Comparison of ENCODE assay signal across 2 fruit fly cellular contexts in genomic region chr3L:20792693-20793092, dm6.
A peak's percentile ranks its signal among the peaks of the same experiment; 100 is the strongest.
TF ChIP-seq lines count a peak whose summit lies in the region.

Gene Six4, minus strand, starts transcription at chr3L:20792777.

- TF ChIP-seq CTCF in whole organism, embryonic (GFP tag; optimal IDR thresholded peaks at IDR 0.05; lab: Kevin White, UChicago) = no peak

TF ChIP-seq in whole organism, adult, 20 proteins besides CTCF, POLR2A, EP300 and RAD21:
- TF ChIP-seq CG33017 (tag; optimal IDR thresholded peaks at IDR 0.05; lab: Kevin White, UChicago) = no peak
- no peak for TF ChIP-seq CG14711 (tag; optimal IDR thresholded peaks at IDR 0.05; lab: Kevin White, UChicago)
- TF ChIP-seq CG12768 (GFP tag; optimal IDR thresholded peaks at IDR 0.05; lab: Kevin White, UChicago) = no peak
- TF ChIP-seq toe (GFP tag; optimal IDR thresholded peaks at IDR 0.05; lab: Kevin White, UChicago) = no peak
- TF ChIP-seq Hr96 (GFP tag; optimal IDR thresholded peaks at IDR 0.05; lab: Kevin White, UChicago) = peak; percentile 29
- peak; percentile 34 for TF ChIP-seq pad (GFP tag; optimal IDR thresholded peaks at IDR 0.05; lab: Kevin White, UChicago)
- no peak for TF ChIP-seq cic (GFP tag; optimal IDR thresholded peaks at IDR 0.05; lab: Kevin White, UChicago)
- TF ChIP-seq bab1 (GFP tag; optimal IDR thresholded peaks at IDR 0.05; lab: Kevin White, UChicago) = peak; percentile 43
- TF ChIP-seq cnc (optimal IDR thresholded peaks at IDR 0.05; lab: Kevin White, UChicago) = no peak
- TF ChIP-seq Clk (GFP tag; optimal IDR thresholded peaks at IDR 0.05; lab: Kevin White, UChicago) = no peak
- no peak for TF ChIP-seq CG5204 (GFP tag; optimal IDR thresholded peaks at IDR 0.05; lab: Kevin White, UChicago)
- peak; percentile 62 for TF ChIP-seq tj (GFP tag; optimal IDR thresholded peaks at IDR 0.05; lab: Kevin White, UChicago)
- peak; percentile 10 for TF ChIP-seq CG7101 (tag; optimal IDR thresholded peaks at IDR 0.05; lab: Kevin White, UChicago)
- TF ChIP-seq Crg-1 (GFP tag; optimal IDR thresholded peaks at IDR 0.05; lab: Kevin White, UChicago) = peak; percentile 20
- peak; percentile 22 for TF ChIP-seq Mnt (GFP tag; optimal IDR thresholded peaks at IDR 0.05; lab: Kevin White, UChicago)
- peak; percentile 41 for TF ChIP-seq CG11617 (GFP tag; optimal IDR thresholded peaks at IDR 0.05; lab: Kevin White, UChicago)
- TF ChIP-seq ovo (GFP tag; optimal IDR thresholded peaks at IDR 0.05; lab: Kevin White, UChicago) = peak; percentile 13
- TF ChIP-seq CG1620 (GFP tag; optimal IDR thresholded peaks at IDR 0.05; lab: Kevin White, UChicago) = no peak

TF ChIP-seq in whole organism, embryonic, 481 proteins besides CTCF, POLR2A, EP300 and RAD21 (continues in another document):
- TF ChIP-seq Ptx1 (GFP tag; IDR thresholded peaks at IDR 0.05; lab: Robert Waterston, UW) (no peak), lilli (GFP tag; optimal IDR thresholded peaks at IDR 0.05; lab: Kevin White, UChicago) (no peak), CG2129 (GFP tag; IDR thresholded peaks at IDR 0.05; lab: Robert Waterston, UW; ENCODE audit: partially characterized antibody) (no peak), CG11093 (GFP tag; IDR thresholded peaks at IDR 0.05; lab: Robert Waterston, UW) (no peak), CG18011 (GFP tag; optimal IDR thresholded peaks at IDR 0.05; lab: Kevin White, UChicago) (no peak), nmo (GFP tag; optimal IDR thresholded peaks at IDR 0.05; lab: Kevin White, UChicago) (no peak), Drgx (GFP tag; IDR thresholded peaks at IDR 0.05; lab: Robert Waterston, UW) (no peak), D19B (GFP tag; optimal IDR thresholded peaks at IDR 0.05; lab: Kevin White, UChicago) (no peak), Aef1 (GFP tag; IDR thresholded peaks at IDR 0.05; lab: Robert Waterston, UW) (no peak), bcd (GFP tag; optimal IDR thresholded peaks at IDR 0.05; lab: Kevin White, UChicago) (no peak), Opbp (GFP tag; IDR thresholded peaks at IDR 0.05; lab: Robert Waterston, UW; ENCODE audit: partially characterized antibody) (no peak), slp2 (GFP tag; optimal IDR thresholded peaks at IDR 0.05; lab: Kevin White, UChicago) (no peak), Sry-β (GFP tag; optimal IDR thresholded peaks at IDR 0.05; lab: Kevin White, UChicago) (no peak), chn (GFP tag; optimal IDR thresholded peaks at IDR 0.05; lab: Kevin White, UChicago) (no peak), Chrac-16 (GFP tag; optimal IDR thresholded peaks at IDR 0.05; lab: Kevin White, UChicago) (no peak), CG43689 (GFP tag; IDR thresholded peaks at IDR 0.05; lab: Robert Waterston, UW) (no peak), CG10431 (GFP tag; optimal IDR thresholded peaks at IDR 0.05; lab: Kevin White, UChicago) (peak; percentile 35), sima (GFP tag; optimal IDR thresholded peaks at IDR 0.05; lab: Kevin White, UChicago) (no peak), CG6791 (GFP tag; IDR thresholded peaks at IDR 0.05; lab: Robert Waterston, UW; ENCODE audit: partially characterized antibody) (no peak), gem (tag; optimal IDR thresholded peaks at IDR 0.05; lab: Kevin White, UChicago) (no peak), nom (GFP tag; optimal IDR thresholded peaks at IDR 0.05; lab: Kevin White, UChicago) (no peak), C15 (GFP tag; IDR thresholded peaks at IDR 0.05; lab: Robert Waterston, UW) (no peak), seq (GFP tag; IDR thresholded peaks at IDR 0.05; lab: Robert Waterston, UW) (peak; percentile 89), D19A (tag; optimal IDR thresholded peaks at IDR 0.05; lab: Kevin White, UChicago) (no peak), CG6765 (GFP tag; optimal IDR thresholded peaks at IDR 0.05; lab: Kevin White, UChicago) (no peak), danr (GFP tag; IDR thresholded peaks at IDR 0.05; lab: Robert Waterston, UW) (no peak), dm (GFP tag; optimal IDR thresholded peaks at IDR 0.05; lab: Kevin White, UChicago) (no peak), CG4424 (GFP tag; optimal IDR thresholded peaks at IDR 0.05; lab: Kevin White, UChicago) (no peak), CG9727 (GFP tag; optimal IDR thresholded peaks at IDR 0.05; lab: Kevin White, UChicago) (peak; percentile 17), eyg (GFP tag; optimal IDR thresholded peaks at IDR 0.05; lab: Kevin White, UChicago) (no peak), CG3065 (GFP tag; optimal IDR thresholded peaks at IDR 0.05; lab: Kevin White, UChicago) (peak; percentile 97), CG13123 (GFP tag; optimal IDR thresholded peaks at IDR 0.05; lab: Kevin White, UChicago) (no peak), CG11723 (GFP tag; optimal IDR thresholded peaks at IDR 0.05; lab: Kevin White, UChicago) (no peak), Abd-B (GFP tag; optimal IDR thresholded peaks at IDR 0.05; lab: Kevin White, UChicago) (no peak), zen2 (GFP tag; IDR thresholded peaks at IDR 0.05; lab: Robert Waterston, UW; ENCODE audit: partially characterized antibody) (no peak), cad (GFP tag; optimal IDR thresholded peaks at IDR 0.05; lab: Kevin White, UChicago) (no peak), CG2875 (GFP tag; optimal IDR thresholded peaks at IDR 0.05; lab: Kevin White, UChicago) (no peak), Asciz (GFP tag; optimal IDR thresholded peaks at IDR 0.05; lab: Kevin White, UChicago) (no peak), ewg (GFP tag; optimal IDR thresholded peaks at IDR 0.05; lab: Kevin White, UChicago) (no peak), CG30431 (GFP tag; optimal IDR thresholded peaks at IDR 0.05; lab: Kevin White, UChicago) (no peak), jumu (GFP tag; optimal IDR thresholded peaks at IDR 0.05; lab: Kevin White, UChicago) (no peak), CkIIα-i1 (GFP tag; IDR thresholded peaks at IDR 0.05; lab: Robert Waterston, UW) (no peak), CG3163 (GFP tag; optimal IDR thresholded peaks at IDR 0.05; lab: Kevin White, UChicago) (no peak), Dll (GFP tag; IDR thresholded peaks at IDR 0.05; lab: Robert Waterston, UW; ENCODE audit: partially characterized antibody) (no peak), Tbp (GFP tag; optimal IDR thresholded peaks at IDR 0.05; lab: Kevin White, UChicago) (no peak), Taf1 (GFP tag; IDR thresholded peaks at IDR 0.05; lab: Robert Waterston, UW) (no peak), CG8924 (tag; optimal IDR thresholded peaks at IDR 0.05; lab: Kevin White, UChicago) (peak; percentile 40), CG2712 (tag; optimal IDR thresholded peaks at IDR 0.05; lab: Kevin White, UChicago) (no peak), D (optimal IDR thresholded peaks at IDR 0.05; lab: Kevin White, UChicago) (no peak), D (GFP tag; optimal IDR thresholded peaks at IDR 0.05; lab: Kevin White, UChicago) (no peak), kah (GFP tag; optimal IDR thresholded peaks at IDR 0.05; lab: Kevin White, UChicago) (no peak), hkb (optimal IDR thresholded peaks at IDR 0.05; lab: Kevin White, UChicago) (no peak), hkb (GFP tag; IDR thresholded peaks at IDR 0.05; lab: Robert Waterston, UW) (no peak), CG11398 (GFP tag; optimal IDR thresholded peaks at IDR 0.05; lab: Kevin White, UChicago) (no peak), CG3281 (GFP tag; optimal IDR thresholded peaks at IDR 0.05; lab: Kevin White, UChicago) (no peak), E2f1 (GFP tag; IDR thresholded peaks at IDR 0.05; lab: Robert Waterston, UW) (no peak), CG3726 (GFP tag; IDR thresholded peaks at IDR 0.05; lab: Robert Waterston, UW) (no peak), NFAT (GFP tag; IDR thresholded peaks at IDR 0.05; lab: Robert Waterston, UW) (no peak), CG4282 (GFP tag; optimal IDR thresholded peaks at IDR 0.05; lab: Kevin White, UChicago) (no peak), CrebB (tag; optimal IDR thresholded peaks at IDR 0.05; lab: Kevin White, UChicago) (no peak), CG7963 (GFP tag; IDR thresholded peaks at IDR 0.05; lab: Robert Waterston, UW; ENCODE audit: partially characterized antibody) (no peak), B-H1 (GFP tag; IDR thresholded peaks at IDR 0.05; lab: Robert Waterston, UW) (no peak), kni (GFP tag; optimal IDR thresholded peaks at IDR 0.05; lab: Kevin White, UChicago) (peak; percentile 54), stc (GFP tag; IDR thresholded peaks at IDR 0.05; lab: Robert Waterston, UW) (no peak), CG3847 (GFP tag; IDR thresholded peaks at IDR 0.05; lab: Robert Waterston, UW) (no peak), Doc3 (GFP tag; IDR thresholded peaks at IDR 0.05; lab: Robert Waterston, UW; ENCODE audit: partially characterized antibody) (no peak), Dip3 (GFP tag; optimal IDR thresholded peaks at IDR 0.05; lab: Kevin White, UChicago) (no peak), ham (GFP tag; IDR thresholded peaks at IDR 0.05; lab: Robert Waterston, UW) (no peak), CG4404 (GFP tag; IDR thresholded peaks at IDR 0.05; lab: Robert Waterston, UW) (no peak), CG8478 (optimal IDR thresholded peaks at IDR 0.05; lab: Kevin White, UChicago) (no peak), crc (GFP tag; optimal IDR thresholded peaks at IDR 0.05; lab: Kevin White, UChicago) (no peak), toy (GFP tag; IDR thresholded peaks at IDR 0.05; lab: Robert Waterston, UW) (no peak), CG9437 (GFP tag; optimal IDR thresholded peaks at IDR 0.05; lab: Kevin White, UChicago) (no peak), CG16779 (GFP tag; IDR thresholded peaks at IDR 0.05; lab: Robert Waterston, UW) (no peak), Hmx (GFP tag; optimal IDR thresholded peaks at IDR 0.05; lab: Kevin White, UChicago) (no peak), sug (tag; optimal IDR thresholded peaks at IDR 0.05; lab: Kevin White, UChicago) (no peak), CG6175 (GFP tag; IDR thresholded peaks at IDR 0.05; lab: Robert Waterston, UW) (0 out of 3 replicates have a peak, but pooled peaks have one; percentile 12), prd (optimal IDR thresholded peaks at IDR 0.05; lab: Kevin White, UChicago) (no peak), prd (GFP tag; IDR thresholded peaks at IDR 0.05; lab: Robert Waterston, UW) (0 out of 3 replicates have a peak, but pooled peaks have one; percentile 28), Dad (GFP tag; optimal IDR thresholded peaks at IDR 0.05; lab: Kevin White, UChicago) (no peak), Poxn (GFP tag; IDR thresholded peaks at IDR 0.05; lab: Robert Waterston, UW) (no peak)
